Fruit fly (Drosophila melanogaster) whole organism, pupa: Measurements from ENCODE around the gene Cad74A.

Experiments used
- CG10348 ChIP-seq: fragments of 200-800 bp; sonication (Bioruptor generic); IDR thresholded peaks from 2 replicates; pipeline ENCODE4 v1.3.6; 2022; ENCODE audit warnings: missing biosample characterization, missing genetic modification characterization
- CG12605 ChIP-seq: fragments of 200-800 bp; sonication (Bioruptor generic); IDR thresholded peaks from 2 replicates; pipeline ENCODE4 v1.3.6; 2022; ENCODE audit warnings: missing biosample characterization, missing genetic modification characterization
- CG13204 ChIP-seq: fragments of 200-800 bp; sonication (Bioruptor generic); optimal IDR thresholded peaks from 2 replicates; lab custom pipeline; 2018; ENCODE audit warnings: missing biosample characterization, mild to moderate bottlenecking, missing genetic modification characterization, moderate library complexity
- CG14655 ChIP-seq: fragments of 200-800 bp; sonication (Bioruptor generic); optimal IDR thresholded peaks from 3 replicates; lab custom pipeline; 2017; ENCODE audit warnings: mild to moderate bottlenecking, missing biosample characterization, missing genetic modification reagents, missing genetic modification characterization
- CG15710 ChIP-seq: fragments of 200-800 bp; sonication (Bioruptor generic); optimal IDR thresholded peaks from 2 replicates; lab custom pipeline; 2018; ENCODE audit warnings: missing biosample characterization, mild to moderate bottlenecking, missing genetic modification characterization, moderate library complexity
- CG17806 ChIP-seq: fragments of 200-800 bp; sonication (Bioruptor generic); optimal IDR thresholded peaks from 2 replicates; lab custom pipeline; 2018; ENCODE audit warnings: missing biosample characterization, mild to moderate bottlenecking, missing genetic modification characterization, moderate library complexity
- CG32121 ChIP-seq: fragments of 200-800 bp; sonication (Bioruptor generic); IDR thresholded peaks from 2 replicates; pipeline ENCODE4 v1.3.6; 2022; ENCODE audit warnings: missing biosample characterization, missing genetic modification characterization
- CG34367 ChIP-seq: fragments of 200-800 bp; sonication (Bioruptor generic); optimal IDR thresholded peaks from 2 replicates; lab custom pipeline; 2018; ENCODE audit warnings: missing biosample characterization, mild to moderate bottlenecking, missing genetic modification characterization
- CG4496 ChIP-seq: fragments of 200-800 bp; sonication (Bioruptor generic); IDR thresholded peaks from 3 replicates; pipeline ENCODE4 v1.3.6; 2022; ENCODE audit warnings: missing biosample characterization, missing genetic modification characterization
- CG8159 ChIP-seq: fragments of 200-800 bp; sonication (Bioruptor generic); optimal IDR thresholded peaks from 3 replicates; lab custom pipeline; 2018; ENCODE audit warnings: missing biosample characterization, mild to moderate bottlenecking, missing genetic modification characterization, moderate library complexity
- CG8301 ChIP-seq: fragments of 200-800 bp; sonication (Bioruptor generic); optimal IDR thresholded peaks from 2 replicates; lab custom pipeline; 2018; ENCODE audit warnings: missing biosample characterization, mild to moderate bottlenecking, missing genetic modification characterization
- CG9948 ChIP-seq: fragments of 200-800 bp; sonication (Bioruptor generic); optimal IDR thresholded peaks from 2 replicates; lab custom pipeline; 2018; ENCODE audit warnings: missing biosample characterization, mild to moderate bottlenecking, missing genetic modification characterization, moderate library complexity
- D1 ChIP-seq: fragments of 200-800 bp; sonication (Bioruptor generic); optimal IDR thresholded peaks from 2 replicates; lab custom pipeline; 2018; ENCODE audit warnings: missing biosample characterization, mild to moderate bottlenecking, missing genetic modification characterization, moderate library complexity
- EcR ChIP-seq: fragments of 200-800 bp; sonication (Bioruptor generic); optimal IDR thresholded peaks from 3 replicates; lab custom pipeline; 2019; ENCODE audit warnings: missing biosample characterization, missing genetic modification characterization, mild to moderate bottlenecking, moderate library complexity, missing genetic modification reagents
- Ets98B ChIP-seq: fragments of 200-800 bp; sonication (Bioruptor generic); IDR thresholded peaks from 2 replicates; pipeline ENCODE4 v1.3.6; 2022; ENCODE audit warnings: missing biosample characterization, missing genetic modification characterization
- Pif1A ChIP-seq: fragments of 200-800 bp; sonication (Bioruptor generic); optimal IDR thresholded peaks from 3 replicates; lab custom pipeline; 2016; ENCODE audit warnings: missing biosample characterization, missing genetic modification characterization
- Pif1B ChIP-seq: fragments of 200-800 bp; sonication (Bioruptor generic); optimal IDR thresholded peaks from 3 replicates; lab custom pipeline; 2016; ENCODE audit warnings: missing biosample characterization, missing genetic modification characterization
- Snoo ChIP-seq: fragments of 200-800 bp; sonication (Bioruptor generic); optimal IDR thresholded peaks from 3 replicates; lab custom pipeline; 2017; ENCODE audit warnings: missing biosample characterization, mild to moderate bottlenecking, missing genetic modification characterization, inconsistent platforms
- fd96Ca ChIP-seq: fragments of 200-800 bp; sonication (Bioruptor generic); IDR thresholded peaks from 3 replicates; pipeline ENCODE4 v1.3.6; 2022; ENCODE audit warnings: missing biosample characterization, missing genetic modification characterization
- gl ChIP-seq: fragments of 200-800 bp; sonication (Bioruptor generic); optimal IDR thresholded peaks from 2 replicates; lab custom pipeline; 2018; ENCODE audit warnings: missing biosample characterization, mild to moderate bottlenecking, missing genetic modification characterization
- rn ChIP-seq: fragments of 200-800 bp; sonication (Bioruptor generic); IDR thresholded peaks from 2 replicates; pipeline ENCODE4 v1.3.6; 2022; ENCODE audit warnings: missing biosample characterization, missing genetic modification characterization

Gene Cad74A

DNA sequence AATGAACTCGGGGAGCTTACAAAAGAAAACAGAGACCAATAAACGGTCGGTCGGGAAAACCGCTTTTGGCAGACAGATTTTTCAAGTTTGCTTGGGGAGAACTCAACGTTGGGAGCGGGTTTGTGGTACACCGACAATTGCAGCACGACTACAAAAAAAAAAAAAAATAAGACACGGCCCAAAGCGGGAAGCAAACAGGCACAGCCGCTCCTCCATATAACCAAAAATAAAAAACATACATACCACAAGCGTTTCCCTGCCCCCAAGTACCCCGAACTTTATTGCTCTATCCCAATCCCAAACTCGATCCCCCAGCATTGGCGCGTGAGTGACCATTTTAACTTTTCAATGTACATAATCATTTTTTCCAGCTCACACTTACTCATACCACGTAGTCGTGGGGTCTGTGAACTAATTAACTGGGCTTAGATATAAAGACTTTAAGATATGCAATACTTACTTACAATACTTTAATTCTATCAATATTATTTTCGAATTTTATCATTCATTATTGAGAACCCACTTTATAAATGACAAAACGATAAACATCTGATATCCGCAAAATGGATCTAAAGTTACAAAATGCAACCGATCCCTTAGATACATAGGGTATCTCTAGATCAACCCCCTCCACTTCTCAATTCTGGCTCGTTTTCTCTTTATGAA, 4.2 kb downstream of the Cad74A start:
- TF ChIP-seq CG8159 (no peak), CG10348 (GFP tag; lab: Robert Waterston, UW) (no peak), CG15710 (tag; lab: Kevin White, UChicago) (no peak), CG12605 (GFP tag; lab: Robert Waterston, UW) (no peak), CG34367 (tag; lab: Kevin White, UChicago) (no peak), CG9948 (tag; lab: Kevin White, UChicago) (no peak), CG17806 (no peak), Pif1B (GFP tag; lab: Kevin White, UChicago) (no peak), CG32121 (GFP tag; lab: Robert Waterston, UW) (peak; percentile 47; the same call in 1 of the 2 replicates), CG8301 (tag; lab: Kevin White, UChicago) (peak; percentile 52), D1 (tag; lab: Kevin White, UChicago) (no peak), Snoo (no peak), gl (no peak), fd96Ca (GFP tag; lab: Robert Waterston, UW) (peak; percentile 46; the same call in 2 of the 3 replicates), CG4496 (GFP tag; lab: Robert Waterston, UW) (peak; percentile 67; the same call in 2 of the 3 replicates), Pif1A (no peak), CG14655 (peak; percentile 48), Ets98B (peak; percentile 53; the same call in 1 of the 2 replicates), EcR (GFP tag; lab: Kevin White, UChicago) (no peak), rn (GFP tag; lab: Robert Waterston, UW) (no peak), CG13204 (GFP tag; lab: Kevin White, UChicago) (no peak)

DNA sequence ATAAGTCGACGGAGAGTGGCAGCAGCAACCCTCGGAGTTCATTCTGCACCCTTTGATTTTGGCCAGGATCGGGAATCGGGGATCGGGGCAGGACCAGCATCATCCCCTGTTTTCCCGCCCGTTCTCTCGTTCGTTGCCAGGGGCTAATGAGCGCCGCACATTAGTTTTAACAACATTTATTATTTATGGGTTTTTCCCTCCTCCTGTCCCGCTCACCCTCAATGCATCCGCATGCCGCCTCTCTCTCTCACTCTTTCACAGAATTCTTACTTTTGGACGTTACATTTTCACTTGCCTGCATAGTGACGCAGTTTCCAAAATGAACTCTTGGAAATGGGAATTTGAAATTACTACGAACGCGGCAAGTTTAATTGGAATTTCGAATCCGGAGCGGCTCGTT, 12.4 kb downstream of the Cad74A start:
- TF ChIP-seq CG12605 (GFP tag; lab: Robert Waterston, UW): no peak
- TF ChIP-seq Pif1B (GFP tag; lab: Kevin White, UChicago): no peak
- TF ChIP-seq CG15710 (tag; lab: Kevin White, UChicago): no peak
- TF ChIP-seq rn (GFP tag; lab: Robert Waterston, UW): no peak
- no peak for TF ChIP-seq Ets98B
- TF ChIP-seq Pif1A: no peak
- TF ChIP-seq CG17806: no peak

DNA sequence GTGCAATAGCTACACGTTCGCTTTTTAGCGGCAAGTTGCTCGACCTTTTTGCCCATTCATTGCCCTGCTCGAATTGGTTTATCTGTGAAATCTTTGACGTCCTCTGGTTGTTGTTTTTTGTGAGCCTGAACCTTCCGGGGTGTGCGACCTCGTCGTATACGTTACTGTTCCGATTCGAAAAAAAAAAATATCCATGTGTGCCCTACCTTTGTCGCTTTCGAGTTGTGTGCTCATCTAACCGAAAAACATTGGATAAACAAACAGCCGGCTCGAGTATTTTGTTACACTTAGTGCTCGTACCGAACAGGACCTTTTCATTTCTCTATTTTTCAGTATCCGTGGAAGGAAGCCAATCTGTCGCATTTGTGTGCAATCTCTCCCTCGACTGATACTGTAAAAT, 15.3 kb downstream of the Cad74A start:
- TF ChIP-seq CG32121 (GFP tag; lab: Robert Waterston, UW): no peak
- TF ChIP-seq CG34367 (tag; lab: Kevin White, UChicago): no peak
- no peak for TF ChIP-seq EcR (GFP tag; lab: Kevin White, UChicago)
- TF ChIP-seq D1 (tag; lab: Kevin White, UChicago): no peak
- TF ChIP-seq CG12605 (GFP tag; lab: Robert Waterston, UW): no peak
- no peak for TF ChIP-seq CG4496 (GFP tag; lab: Robert Waterston, UW)
- TF ChIP-seq Ets98B: no peak
- no peak for TF ChIP-seq gl
- no peak for TF ChIP-seq CG10348 (GFP tag; lab: Robert Waterston, UW)
- TF ChIP-seq CG9948 (tag; lab: Kevin White, UChicago): no peak
- no peak for TF ChIP-seq CG13204 (GFP tag; lab: Kevin White, UChicago)
- TF ChIP-seq rn (GFP tag; lab: Robert Waterston, UW): no peak

DNA sequence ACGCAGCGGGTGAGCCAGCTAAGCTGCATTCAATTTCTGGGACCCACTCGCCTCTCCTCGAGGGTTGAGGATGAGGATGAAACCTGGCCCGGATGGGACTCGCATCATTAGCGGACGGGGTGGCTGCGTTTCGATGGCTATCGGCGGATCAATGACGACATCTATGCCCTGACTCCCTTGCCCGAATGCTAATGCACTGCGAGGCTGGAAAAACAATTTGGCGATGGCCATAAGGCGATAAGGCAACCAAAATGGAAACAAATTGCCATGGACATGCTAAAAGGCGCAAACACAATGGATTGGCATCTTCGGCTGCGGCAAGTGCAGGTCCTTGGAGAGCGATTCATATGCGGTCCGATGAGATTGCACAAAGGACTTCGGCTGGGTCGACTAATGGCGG, 16.4 kb downstream of the Cad74A start:
- TF ChIP-seq CG14655 (no peak), gl (no peak), CG13204 (GFP tag; lab: Kevin White, UChicago) (no peak), rn (GFP tag; lab: Robert Waterston, UW) (no peak), CG8159 (no peak), Snoo (no peak), CG9948 (tag; lab: Kevin White, UChicago) (no peak), Pif1A (no peak), Pif1B (GFP tag; lab: Kevin White, UChicago) (no peak), CG10348 (GFP tag; lab: Robert Waterston, UW) (no peak)

DNA sequence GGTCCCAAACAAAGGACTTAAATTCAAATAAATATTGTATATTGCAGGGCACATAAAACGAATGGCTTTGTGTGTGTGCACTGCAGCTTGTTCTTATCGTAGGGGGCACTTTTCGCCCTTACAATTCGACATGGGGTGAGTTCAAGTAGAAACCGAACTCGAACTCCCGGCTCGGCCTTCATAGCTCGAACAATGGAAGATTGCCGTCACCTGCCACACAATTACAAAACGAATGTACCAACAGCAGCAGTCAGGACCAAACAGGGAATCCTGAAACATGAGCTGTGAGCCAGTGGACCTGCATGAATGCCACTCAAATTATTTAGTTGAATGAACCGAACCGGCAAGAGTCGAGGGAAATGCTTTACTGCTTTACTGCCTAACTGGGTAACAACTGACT, 17.4 kb downstream of the Cad74A start:
- TF ChIP-seq Ets98B (no peak), CG9948 (tag; lab: Kevin White, UChicago) (no peak), CG34367 (tag; lab: Kevin White, UChicago) (no peak), rn (GFP tag; lab: Robert Waterston, UW) (no peak), CG4496 (GFP tag; lab: Robert Waterston, UW) (no peak), Pif1B (GFP tag; lab: Kevin White, UChicago) (no peak), CG32121 (GFP tag; lab: Robert Waterston, UW) (no peak), CG8301 (tag; lab: Kevin White, UChicago) (no peak), Snoo (no peak)

DNA sequence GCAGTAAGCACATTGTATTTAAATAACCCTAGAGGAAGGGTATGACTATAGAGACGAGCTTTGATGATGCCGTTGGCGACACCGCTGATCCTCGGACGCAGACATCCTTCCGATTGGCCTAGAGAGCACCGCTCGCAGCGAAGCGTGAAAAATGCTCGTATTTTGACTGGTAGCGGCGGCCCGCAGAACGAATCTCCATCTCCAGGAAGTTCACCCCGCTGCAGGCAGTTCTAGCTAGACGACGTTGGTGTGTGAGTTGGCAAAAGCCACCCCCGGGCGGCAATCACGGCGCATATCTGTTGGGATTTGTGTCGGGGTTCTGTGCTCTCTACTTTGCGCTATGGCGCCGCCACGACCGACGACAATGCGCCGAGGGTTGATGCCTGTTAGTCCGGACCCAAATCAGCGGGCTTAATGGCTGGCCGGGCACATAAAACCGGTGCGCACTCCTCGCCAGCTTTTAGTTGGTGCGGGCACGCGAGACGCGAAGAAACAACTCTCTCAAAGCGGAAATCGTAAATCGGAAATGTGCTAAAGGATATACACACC, 20.0 kb downstream of the Cad74A start, which contains the start of gene tap:
Gene tap, plus strand, starts transcription at position 458 of the 549 bp plus-strand sequence.
- no peak for TF ChIP-seq fd96Ca (GFP tag; lab: Robert Waterston, UW)
- TF ChIP-seq CG32121 (GFP tag; lab: Robert Waterston, UW): no peak
- no peak for TF ChIP-seq gl
- TF ChIP-seq CG34367 (tag; lab: Kevin White, UChicago): no peak
- no peak for TF ChIP-seq CG17806
